Fruit fly (Drosophila melanogaster) whole organism, wandering third instar larva: ENCODE measurements around the gene CG13862.

ENCODE experiments used
- Abd-B ChIP-seq: fragments of >200 bp; optimal IDR thresholded peaks from 2 replicates; lab custom pipeline; 2017; ENCODE audit warnings: missing biosample characterization, missing genetic modification characterization
- dmrt93B ChIP-seq: fragments of 200-800 bp; sonication (Bioruptor generic); optimal IDR thresholded peaks from 2 replicates; lab custom pipeline; 2018; ENCODE audit warnings: missing biosample characterization, mild to moderate bottlenecking, missing genetic modification characterization
- lola ChIP-seq: fragments of >200 bp; optimal IDR thresholded peaks from 2 replicates; lab custom pipeline; 2017; ENCODE audit warnings: missing biosample characterization, missing genetic modification characterization
- rgr ChIP-seq: fragments of 200-800 bp; sonication (Bioruptor generic); optimal IDR thresholded peaks from 3 replicates; lab custom pipeline; 2016; ENCODE audit warnings: missing biosample characterization, mild to moderate bottlenecking, missing genetic modification characterization

- TF ChIP-seq lola (GFP tag; lab: Kevin White, UChicago) = no peak
- TF ChIP-seq rgr (GFP tag; lab: Kevin White, UChicago) = no peak
- TF ChIP-seq Abd-B (GFP tag; lab: Kevin White, UChicago) = no peak
- TF ChIP-seq dmrt93B (GFP tag; lab: Kevin White, UChicago) = no peak
Measured at dm6 chr3R:22334050-22334449, 2.3 kb downstream of the CG13862 start, which contains the start of gene CG5391.
